Worm (Caenorhabditis elegans) whole organism, L3 larva: ENCODE data around the gene nhr-40.
A peak's percentile ranks its signal among the peaks of the same experiment; 100 is the strongest.

ENCODE experiments used
- jun-1 ChIP-seq: fragments of 150-350 bp; optimal IDR thresholded peaks from 2 replicates; lab custom pipeline; 2014; ENCODE audit warnings: missing biosample characterization, missing genetic modification reagents, missing genetic modification characterization
- nhr-28 ChIP-seq: fragments of 150-350 bp; optimal IDR thresholded peaks from 2 replicates; lab custom pipeline; 2014; ENCODE audit warnings: missing biosample characterization, missing genetic modification characterization

ce11 chrX:2580524-2580981 lies 13.2 kb upstream of the nhr-40 start, which contains the start of gene H01M10.1:
- no peak for TF ChIP-seq nhr-28 (tag; lab: Kevin White, UChicago)
- peak; percentile 74 for TF ChIP-seq jun-1
